Fruit fly (Drosophila melanogaster) whole organism, adult: ENCODE results near the gene CG15922.

ENCODE experiments used
- CG11617 ChIP-seq: fragments of 200-800 bp; sonication (Bioruptor generic); optimal IDR thresholded peaks from 2 replicates; lab custom pipeline; 2017; ENCODE audit warnings: mild to moderate bottlenecking, missing biosample characterization, missing genetic modification reagents, missing genetic modification characterization
- CG12768 ChIP-seq: fragments of 200-800 bp; sonication (Bioruptor generic); optimal IDR thresholded peaks from 2 replicates; lab custom pipeline; 2017; ENCODE audit warnings: missing biosample characterization, missing genetic modification characterization, mild to moderate bottlenecking, moderate library complexity, missing genetic modification reagents
- CG14711 ChIP-seq: fragments of 200-800 bp; sonication (Bioruptor generic); optimal IDR thresholded peaks from 2 replicates; lab custom pipeline; 2018; ENCODE audit warnings: missing biosample characterization, mild to moderate bottlenecking, missing genetic modification characterization, moderate library complexity
- CG1620 ChIP-seq: fragments of 200-800 bp; sonication (Bioruptor generic); optimal IDR thresholded peaks from 2 replicates; lab custom pipeline; 2016; ENCODE audit warnings: missing biosample characterization, missing genetic modification characterization
- CG33017 ChIP-seq: fragments of 200-800 bp; sonication (Bioruptor generic); optimal IDR thresholded peaks from 2 replicates; lab custom pipeline; 2018; ENCODE audit warnings: missing biosample characterization, mild to moderate bottlenecking, missing genetic modification characterization, moderate library complexity
- CG5204 ChIP-seq: fragments of 200-800 bp; sonication (Bioruptor generic); optimal IDR thresholded peaks from 2 replicates; lab custom pipeline; 2016; ENCODE audit warnings: missing biosample characterization, missing genetic modification characterization
- CG7045 ChIP-seq: fragments of 200-800 bp; sonication (Bioruptor generic); optimal IDR thresholded peaks from 2 replicates; lab custom pipeline; 2017; ENCODE audit warnings: missing biosample characterization, mild to moderate bottlenecking, missing genetic modification characterization
- CG7101 ChIP-seq: fragments of 200-800 bp; sonication (Bioruptor generic); optimal IDR thresholded peaks from 2 replicates; lab custom pipeline; 2018; ENCODE audit warnings: missing biosample characterization, mild to moderate bottlenecking, missing genetic modification characterization, moderate library complexity
- Clk ChIP-seq: fragments of 200-800 bp; sonication (Bioruptor generic); optimal IDR thresholded peaks from 2 replicates; lab custom pipeline; 2017; ENCODE audit warnings: missing biosample characterization, missing genetic modification characterization
- Crg-1 ChIP-seq: fragments of 200-800 bp; sonication (Bioruptor generic); optimal IDR thresholded peaks from 2 replicates; lab custom pipeline; 2016; ENCODE audit warnings: missing biosample characterization, missing genetic modification characterization
- Hr96 ChIP-seq: fragments of 200-800 bp; sonication (Bioruptor generic); optimal IDR thresholded peaks from 2 replicates; lab custom pipeline; 2016; ENCODE audit warnings: missing biosample characterization, missing genetic modification characterization
- Mnt ChIP-seq: fragments of 200-800 bp; sonication (Bioruptor generic); optimal IDR thresholded peaks from 2 replicates; lab custom pipeline; 2016; ENCODE audit warnings: missing biosample characterization, mild to moderate bottlenecking, missing genetic modification characterization
- bab1 ChIP-seq: fragments of 200-800 bp; sonication (Bioruptor generic); optimal IDR thresholded peaks from 3 replicates; lab custom pipeline; 2019; ENCODE audit warnings: missing biosample characterization, mild to moderate bottlenecking, missing genetic modification characterization, moderate library complexity
- cic ChIP-seq: fragments of 200-800 bp; sonication (Bioruptor generic); optimal IDR thresholded peaks from 2 replicates; lab custom pipeline; 2017; ENCODE audit warnings: missing biosample characterization, mild to moderate bottlenecking, missing genetic modification characterization, moderate library complexity
- cnc ChIP-seq, 2 experiments: fragments of >200 bp; optimal IDR thresholded peaks; 2 replicates each; lab custom pipeline; 2017
- kay ChIP-seq: fragments of 200-800 bp; sonication (Bioruptor generic); peaks from one replicate; lab custom pipeline; 2016; ENCODE audit warnings: missing biosample characterization, missing genetic modification characterization, borderline replicate concordance
- ovo ChIP-seq: fragments of 200-800 bp; sonication (Bioruptor generic); optimal IDR thresholded peaks from 2 replicates; lab custom pipeline; 2016; ENCODE audit warnings: missing biosample characterization, missing genetic modification characterization
- pad ChIP-seq: fragments of 200-800 bp; sonication (Bioruptor generic); optimal IDR thresholded peaks from 3 replicates; lab custom pipeline; 2017; ENCODE audit warnings: missing biosample characterization, missing genetic modification characterization, mild to moderate bottlenecking, moderate library complexity, missing genetic modification reagents
- toe ChIP-seq: fragments of 200-800 bp; sonication (Bioruptor generic); optimal IDR thresholded peaks from 2 replicates; lab custom pipeline; 2016; ENCODE audit warnings: missing biosample characterization, missing genetic modification characterization

Gene CG15922

DNA sequence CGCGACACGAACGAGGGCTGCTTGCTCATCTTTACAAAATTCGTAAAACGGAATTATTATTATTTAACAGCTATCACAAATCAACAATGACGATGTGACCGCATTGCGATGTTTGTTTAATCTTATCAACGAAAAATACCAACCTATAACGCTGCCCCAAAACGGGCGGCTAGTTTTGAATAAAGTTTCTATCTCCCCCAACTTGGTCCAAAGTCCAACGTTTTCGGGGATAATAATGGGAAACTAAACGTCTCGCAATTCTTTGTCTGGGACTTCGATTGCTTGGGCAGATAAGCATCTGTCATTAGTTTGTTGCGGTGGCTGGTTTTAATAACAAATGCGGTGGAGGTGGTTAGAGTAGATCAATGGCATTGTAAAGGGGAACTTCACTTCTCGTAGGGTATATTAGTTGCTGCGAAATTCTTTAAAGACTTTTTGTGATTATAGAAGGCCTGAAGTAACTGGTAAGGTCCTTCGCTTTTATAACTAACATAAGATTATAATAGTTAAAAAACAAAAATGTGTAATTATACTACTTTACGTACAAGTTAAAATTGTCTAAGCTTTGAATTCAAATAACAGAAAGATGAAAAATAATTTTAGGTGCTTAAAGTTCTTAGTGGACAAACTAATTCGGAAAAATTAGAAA lies at the start of gene CG15922:
CG15922 (minus strand) TSS at position 262 of the 649 bp plus-strand sequence.
- TF ChIP-seq cic (no peak), Clk (no peak), CG33017 (tag; lab: Kevin White, UChicago) (no peak), CG1620 (GFP tag; lab: Kevin White, UChicago) (peak; percentile 15), kay (peak; percentile 83), CG14711 (tag; lab: Kevin White, UChicago) (no peak), cnc (optimal IDR thresholded peaks at IDR 0.05; lab: Kevin White, UChicago) (no peak), pad (no peak), CG7101 (tag; lab: Kevin White, UChicago) (no peak), bab1 (GFP tag; lab: Kevin White, UChicago) (no peak), CG11617 (GFP tag; lab: Kevin White, UChicago) (peak; percentile 5), toe (no peak), CG12768 (GFP tag; lab: Kevin White, UChicago) (peak; percentile 27), Hr96 (GFP tag; lab: Kevin White, UChicago) (peak; percentile 11), Mnt (GFP tag; lab: Kevin White, UChicago) (no peak)

DNA sequence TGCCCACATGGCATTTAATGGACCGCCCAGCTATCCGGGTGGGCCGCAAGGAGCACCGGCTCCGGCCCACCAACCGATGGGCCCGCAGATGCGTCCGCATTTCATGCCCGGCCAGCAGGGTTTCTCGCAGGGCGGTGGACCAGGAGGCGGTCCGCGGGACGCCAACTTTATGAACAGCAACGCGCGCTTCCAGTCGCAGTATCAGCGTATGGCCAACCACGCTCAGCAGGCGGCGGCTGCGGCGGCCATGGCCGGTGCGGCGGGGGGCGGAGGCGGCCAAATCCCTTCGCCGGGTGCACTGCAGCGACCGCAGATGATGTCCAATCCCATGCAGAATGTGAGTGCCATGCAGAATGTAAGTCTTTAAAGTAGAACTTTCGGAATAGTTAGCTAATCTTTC lies 48.1 kb upstream of the CG15922 start:
- TF ChIP-seq CG1620 (GFP tag; lab: Kevin White, UChicago) (no peak), ovo (GFP tag; lab: Kevin White, UChicago) (no peak), pad (no peak)

DNA sequence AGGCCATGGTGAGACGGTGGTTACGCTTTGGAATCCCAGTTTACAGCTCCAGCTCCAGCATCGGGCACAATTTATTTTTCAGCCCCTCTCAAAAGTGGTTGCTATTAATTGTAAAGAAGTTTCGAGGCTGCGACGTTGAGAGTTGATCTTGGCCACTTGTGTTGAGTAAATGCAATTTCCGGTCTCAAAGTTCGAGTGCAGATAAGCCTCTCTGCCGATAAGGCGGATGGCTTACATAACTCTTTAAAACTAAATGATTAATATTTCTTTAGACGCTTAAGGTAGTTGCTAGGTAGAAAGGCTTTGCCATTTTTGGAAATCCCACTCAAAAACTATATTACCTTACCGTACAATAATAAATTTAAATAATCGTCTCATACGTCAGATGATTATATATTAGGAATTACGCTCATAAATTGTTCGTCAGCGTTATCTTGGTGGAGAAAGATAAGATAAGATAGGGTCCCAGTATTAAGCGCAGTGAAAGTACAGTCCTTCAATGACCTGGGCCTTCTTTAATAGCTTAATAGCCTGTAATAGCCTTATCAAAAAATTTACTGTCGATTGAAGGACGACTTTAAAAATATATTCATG lies 45.6 kb upstream of the CG15922 start:
- TF ChIP-seq bab1 (GFP tag; lab: Kevin White, UChicago) (no peak), CG33017 (tag; lab: Kevin White, UChicago) (peak; percentile 25), Mnt (GFP tag; lab: Kevin White, UChicago) (no peak), CG14711 (tag; lab: Kevin White, UChicago) (no peak), toe (no peak), CG12768 (GFP tag; lab: Kevin White, UChicago) (no peak), kay (peak; percentile 78), CG5204 (GFP tag; lab: Kevin White, UChicago) (peak; percentile 32)

DNA sequence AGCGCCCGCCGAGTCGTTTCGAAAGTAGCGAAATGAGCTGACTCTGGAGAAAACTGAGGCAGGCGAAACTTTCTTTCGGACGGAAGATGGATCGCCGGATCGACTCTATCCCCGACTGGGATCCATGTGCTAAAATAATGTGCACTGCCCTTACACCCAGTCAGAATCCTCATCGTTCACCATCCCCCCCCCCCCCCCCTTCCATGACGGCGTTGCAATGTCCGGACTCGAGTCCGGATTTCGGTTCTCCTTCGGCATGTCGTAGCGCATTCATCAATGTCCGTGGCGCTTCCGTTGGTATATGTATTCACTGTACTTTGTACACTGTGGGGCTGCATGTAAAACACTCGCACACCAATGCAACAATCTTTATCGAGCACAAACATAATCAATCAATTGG lies 45.0 kb upstream of the CG15922 start:
- TF ChIP-seq toe (no peak), ovo (GFP tag; lab: Kevin White, UChicago) (no peak), CG7045 (GFP tag; lab: Kevin White, UChicago) (no peak), cnc (optimal IDR thresholded peaks at IDR 0.05; lab: Kevin White, UChicago) (no peak), CG12768 (GFP tag; lab: Kevin White, UChicago) (no peak), Mnt (GFP tag; lab: Kevin White, UChicago) (no peak), CG1620 (GFP tag; lab: Kevin White, UChicago) (no peak), CG33017 (tag; lab: Kevin White, UChicago) (no peak), CG14711 (tag; lab: Kevin White, UChicago) (no peak), pad (no peak), Crg-1 (GFP tag; lab: Kevin White, UChicago) (no peak)

DNA sequence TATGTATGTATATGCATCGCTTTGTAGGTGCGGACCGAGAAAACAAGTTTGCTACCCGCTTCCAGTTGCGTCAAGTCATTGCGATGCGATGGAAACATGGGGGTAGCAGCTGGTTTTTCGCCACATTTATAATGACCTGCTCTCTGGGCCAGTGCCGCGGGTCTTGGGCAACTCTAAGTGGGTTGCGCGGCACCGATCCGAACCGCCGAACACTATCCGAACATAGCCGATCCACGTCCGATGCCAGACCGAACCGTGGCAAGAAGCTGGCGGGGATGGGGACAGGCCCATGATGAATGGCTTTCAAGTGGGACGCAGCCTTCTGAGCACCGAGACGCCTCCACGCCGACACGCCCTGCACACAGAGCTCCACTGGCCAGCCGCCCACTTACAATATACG lies 44.0 kb upstream of the CG15922 start:
- TF ChIP-seq CG1620 (GFP tag; lab: Kevin White, UChicago) (no peak), kay (no peak), pad (no peak), CG7045 (GFP tag; lab: Kevin White, UChicago) (no peak), cnc (optimal IDR thresholded peaks at IDR 0.05; lab: Kevin White, UChicago) (no peak), ovo (GFP tag; lab: Kevin White, UChicago) (no peak), CG33017 (tag; lab: Kevin White, UChicago) (no peak), toe (no peak), Clk (no peak), CG5204 (GFP tag; lab: Kevin White, UChicago) (no peak), cic (no peak)

DNA sequence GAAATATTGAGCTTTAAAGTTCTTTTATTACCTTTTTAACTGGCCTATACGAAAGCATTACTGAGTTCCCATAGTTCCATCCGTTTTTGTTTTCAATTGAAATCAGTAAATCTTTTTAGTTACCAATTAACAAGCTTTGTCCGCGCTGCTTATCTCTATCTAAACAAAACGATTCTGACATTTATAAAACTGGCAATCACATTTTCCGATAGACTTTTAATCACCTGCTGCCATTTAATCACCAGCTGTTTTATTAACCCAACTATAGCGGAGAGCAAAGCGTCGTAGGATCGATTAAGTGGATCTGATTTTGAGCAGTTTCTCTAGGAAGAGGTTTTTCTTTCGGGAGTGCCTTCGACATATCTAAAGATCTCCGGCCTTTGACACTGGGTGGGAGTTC lies 42.5 kb upstream of the CG15922 start:
- no peak for TF ChIP-seq CG11617 (GFP tag; lab: Kevin White, UChicago)
- peak; percentile 32 for TF ChIP-seq kay
- no peak for TF ChIP-seq CG1620 (GFP tag; lab: Kevin White, UChicago)

DNA sequence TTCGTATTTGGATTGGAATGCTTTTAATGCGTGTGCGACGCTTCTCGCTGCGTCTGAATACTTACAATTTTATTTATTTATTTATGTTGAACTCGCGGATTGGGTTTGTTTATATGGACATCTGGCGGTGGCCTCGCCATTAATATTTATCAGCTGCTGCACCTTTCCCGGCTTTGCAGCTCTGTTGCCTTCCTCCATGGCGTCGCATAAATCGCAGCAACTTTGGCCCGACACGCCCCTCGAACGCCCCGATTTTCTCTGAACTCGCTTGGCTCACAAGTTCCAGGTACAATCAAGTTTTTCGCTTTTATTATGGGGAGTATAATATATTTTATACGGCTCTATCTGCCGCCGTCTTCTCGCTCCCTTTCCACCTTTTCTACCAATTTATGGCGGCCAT lies 40.0 kb upstream of the CG15922 start:
- no peak for TF ChIP-seq CG5204 (GFP tag; lab: Kevin White, UChicago)
- TF ChIP-seq bab1 (GFP tag; lab: Kevin White, UChicago): no peak
- TF ChIP-seq Crg-1 (GFP tag; lab: Kevin White, UChicago): no peak
- TF ChIP-seq CG7045 (GFP tag; lab: Kevin White, UChicago): no peak
- no peak for TF ChIP-seq CG12768 (GFP tag; lab: Kevin White, UChicago)
